Worm (Caenorhabditis elegans) whole organism, mixed stage, embryonic: ENCODE measurements around the gene C31H2.14.
A peak's percentile ranks its signal among the peaks of the same experiment; 100 is the strongest.

Experiments used
- bed-3 ChIP-seq: fragments of 200-800 bp; sonication (Bioruptor generic); optimal IDR thresholded peaks from 3 replicates; lab custom pipeline; 2018; ENCODE audit warnings: mild to moderate bottlenecking, missing genetic modification characterization, moderate library complexity, missing compliant biosample characterization
- blmp-1 ChIP-seq: fragments of 150-350 bp; optimal IDR thresholded peaks from 2 replicates; lab custom pipeline; 2014; ENCODE audit warnings: missing biosample characterization, missing genetic modification characterization
- ceh-39 ChIP-seq: fragments of 150-350 bp; optimal IDR thresholded peaks from 2 replicates; lab custom pipeline; 2014; ENCODE audit warnings: missing biosample characterization, missing genetic modification characterization
- ceh-43 ChIP-seq: fragments of 200-800 bp; sonication (Bioruptor generic); optimal IDR thresholded peaks from 2 replicates; lab custom pipeline; 2018; ENCODE audit warnings: mild to moderate bottlenecking, missing genetic modification characterization, moderate library complexity, missing compliant biosample characterization
- ceh-83 ChIP-seq: fragments of 200-800 bp; sonication (Bioruptor generic); optimal IDR thresholded peaks from 2 replicates; lab custom pipeline; 2018; ENCODE audit warnings: mild to moderate bottlenecking, missing genetic modification characterization, missing compliant biosample characterization
- ces-1 ChIP-seq: fragments of 150-350 bp; optimal IDR thresholded peaks from 2 replicates; lab custom pipeline; 2014; ENCODE audit warnings: missing biosample characterization, missing genetic modification reagents, missing genetic modification characterization
- cnd-1 ChIP-seq: fragments of 200-800 bp; sonication (Bioruptor generic); optimal IDR thresholded peaks from 2 replicates; lab custom pipeline; 2018; ENCODE audit warnings: mild to moderate bottlenecking, missing genetic modification characterization, missing compliant biosample characterization
- elt-1 ChIP-seq: sonication (generic microtip); optimal IDR thresholded peaks from 2 replicates; lab custom pipeline; 2017; ENCODE audit warnings: missing genetic modification characterization, mild to moderate bottlenecking, missing compliant biosample characterization, antibody characterized with exemption, moderate library complexity, borderline replicate concordance; ENCODE audit not compliant: insufficient read depth
- elt-3 ChIP-seq: fragments of 150-350 bp; optimal IDR thresholded peaks from 2 replicates; lab custom pipeline; 2014; ENCODE audit warnings: missing biosample characterization, missing genetic modification characterization
- flh-1 ChIP-seq: fragments of 200-800 bp; sonication (Bioruptor generic); optimal IDR thresholded peaks from 2 replicates; lab custom pipeline; 2018; ENCODE audit warnings: mild to moderate bottlenecking, missing genetic modification characterization, moderate library complexity, missing compliant biosample characterization
- ham-2 ChIP-seq: fragments of 200-800 bp; sonication (Bioruptor generic); optimal IDR thresholded peaks from 2 replicates; lab custom pipeline; 2018; ENCODE audit warnings: mild to moderate bottlenecking, missing genetic modification characterization, missing compliant biosample characterization
- hlh-1 ChIP-seq: fragments of 150-350 bp; optimal IDR thresholded peaks from 2 replicates; lab custom pipeline; 2014; ENCODE audit warnings: missing biosample characterization, missing genetic modification reagents, missing genetic modification characterization
- lin-13 ChIP-seq: fragments of 150-350 bp; optimal IDR thresholded peaks from 2 replicates; lab custom pipeline; 2014; ENCODE audit warnings: missing biosample characterization, missing genetic modification characterization
- lin-32 ChIP-seq: fragments of 200-800 bp; sonication (Bioruptor generic); optimal IDR thresholded peaks from 2 replicates; lab custom pipeline; 2018; ENCODE audit warnings: mild to moderate bottlenecking, missing genetic modification characterization, missing compliant biosample characterization
- lsy-2 ChIP-seq: fragments of 150-350 bp; optimal IDR thresholded peaks from 2 replicates; lab custom pipeline; 2014; ENCODE audit warnings: missing biosample characterization, missing genetic modification characterization
- mab-5 ChIP-seq: fragments of 150-350 bp; optimal IDR thresholded peaks from 2 replicates; lab custom pipeline; 2014; ENCODE audit warnings: missing biosample characterization, missing genetic modification characterization
- mep-1 ChIP-seq: fragments of 150-350 bp; optimal IDR thresholded peaks from 2 replicates; lab custom pipeline; 2017; ENCODE audit warnings: missing biosample characterization, missing genetic modification reagents, missing genetic modification characterization, inconsistent platforms
- mls-2 ChIP-seq: sonication (generic microtip); optimal IDR thresholded peaks from 2 replicates; lab custom pipeline; 2016; ENCODE audit warnings: mild to moderate bottlenecking, missing genetic modification characterization, moderate library complexity, missing compliant biosample characterization
- nhr-12 ChIP-seq: fragments of 150-350 bp; optimal IDR thresholded peaks from 2 replicates; lab custom pipeline; 2014; ENCODE audit warnings: missing biosample characterization, missing genetic modification characterization
- nhr-2 ChIP-seq: fragments of 150-350 bp; optimal IDR thresholded peaks from 2 replicates; lab custom pipeline; 2014; ENCODE audit warnings: missing biosample characterization, missing genetic modification characterization
- nhr-237 ChIP-seq: fragments of 150-350 bp; optimal IDR thresholded peaks from 2 replicates; lab custom pipeline; 2014; ENCODE audit warnings: missing biosample characterization, missing genetic modification characterization
- nhr-28 ChIP-seq: fragments of 150-350 bp; optimal IDR thresholded peaks from 2 replicates; lab custom pipeline; 2014; ENCODE audit warnings: missing biosample characterization, missing genetic modification characterization
- nhr-76 ChIP-seq: sonication (generic microtip); optimal IDR thresholded peaks from 2 replicates; lab custom pipeline; 2017; ENCODE audit warnings: missing biosample characterization, missing genetic modification characterization
- pha-4 ChIP-seq: fragments of 150-350 bp; optimal IDR thresholded peaks from 2 replicates; lab custom pipeline; 2018; ENCODE audit warnings: missing biosample characterization, missing genetic modification reagents, missing genetic modification characterization
- sem-2 ChIP-seq: fragments of 200-800 bp; sonication (Bioruptor generic); optimal IDR thresholded peaks from 2 replicates; lab custom pipeline; 2018; ENCODE audit warnings: mild to moderate bottlenecking, missing genetic modification characterization, missing compliant biosample characterization
- snpc-4 ChIP-seq: fragments of 150-350 bp; optimal IDR thresholded peaks from 2 replicates; lab custom pipeline; 2014; ENCODE audit warnings: missing biosample characterization, missing genetic modification characterization
- sptf-1 ChIP-seq: sonication (generic microtip); optimal IDR thresholded peaks from 2 replicates; lab custom pipeline; 2017; ENCODE audit warnings: mild to moderate bottlenecking, missing genetic modification characterization, moderate library complexity, missing compliant biosample characterization
- tbx-8 ChIP-seq: fragments of 200-800 bp; sonication (Bioruptor generic); optimal IDR thresholded peaks from 2 replicates; lab custom pipeline; 2018; ENCODE audit warnings: mild to moderate bottlenecking, missing genetic modification characterization, moderate library complexity, missing compliant biosample characterization
- unc-120 ChIP-seq: sonication (generic microtip); optimal IDR thresholded peaks from 2 replicates; lab custom pipeline; 2017; ENCODE audit warnings: missing genetic modification characterization, missing compliant biosample characterization; ENCODE audit not compliant: poor library complexity, severe bottlenecking
- unc-39 ChIP-seq: fragments of 150-350 bp; optimal IDR thresholded peaks from 2 replicates; lab custom pipeline; 2014; ENCODE audit warnings: missing biosample characterization, missing genetic modification characterization
- unc-62 ChIP-seq: fragments of 150-350 bp; optimal IDR thresholded peaks from 2 replicates; lab custom pipeline; 2014; ENCODE audit warnings: missing biosample characterization, missing genetic modification reagents, missing genetic modification characterization
- zip-8 ChIP-seq: fragments of 150-350 bp; optimal IDR thresholded peaks from 2 replicates; lab custom pipeline; 2014; ENCODE audit warnings: missing biosample characterization, missing genetic modification characterization
- ztf-11 ChIP-seq: fragments of 150-350 bp; optimal IDR thresholded peaks from 2 replicates; lab custom pipeline; 2014; ENCODE audit warnings: missing biosample characterization, missing genetic modification characterization

Gene C31H2.14

DNA sequence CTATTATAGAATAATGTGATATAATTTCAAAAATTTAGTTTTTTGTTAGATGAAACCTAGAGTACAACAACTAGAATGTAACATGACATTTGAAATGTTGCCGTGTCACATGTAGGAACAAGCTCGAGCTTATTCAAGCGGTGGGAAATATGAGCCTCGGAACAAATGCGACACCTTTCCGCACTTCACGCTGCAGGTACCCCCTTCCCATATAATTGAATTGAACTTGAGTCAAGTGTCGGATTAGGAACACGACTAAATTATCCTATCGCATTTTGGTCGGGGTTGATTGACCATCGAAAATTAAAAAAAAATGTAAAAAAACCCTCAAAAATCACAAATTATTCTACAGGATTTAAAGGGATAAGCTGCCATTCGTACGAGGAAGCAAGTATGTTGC is 27.8 kb upstream of the C31H2.14 start:
- no peak for TF ChIP-seq ham-2 (GFP tag; lab: Kevin White, UChicago)
- no peak for TF ChIP-seq lin-32
- peak; percentile 43 for TF ChIP-seq ces-1 (GFP tag; lab: Kevin White, UChicago)
- no peak for TF ChIP-seq snpc-4 (tag; lab: Kevin White, UChicago)
- TF ChIP-seq ceh-43 = no peak

DNA sequence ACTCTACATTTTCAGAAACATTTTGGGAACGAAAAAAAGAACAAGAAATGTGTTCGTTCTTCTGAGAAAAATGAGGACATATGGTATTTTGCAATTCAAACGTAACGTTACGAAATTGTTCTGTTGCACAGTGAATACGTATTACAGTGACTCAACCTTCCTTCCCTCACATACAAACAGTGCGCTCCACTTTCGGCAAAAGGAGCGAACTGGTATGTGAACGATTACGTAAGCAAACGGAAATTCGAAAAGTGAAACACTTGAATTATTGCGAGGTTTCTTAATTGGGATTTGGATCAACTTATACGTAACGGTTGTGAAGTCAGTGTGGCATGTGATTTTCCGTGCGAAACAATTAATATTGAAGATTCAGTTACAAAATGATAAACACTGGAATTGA is 27.2 kb upstream of the C31H2.14 start:
- TF ChIP-seq nhr-76 (tag; lab: Kevin White, UChicago) (no peak), cnd-1 (no peak), bed-3 (GFP tag; lab: Kevin White, UChicago) (no peak), ceh-39 (no peak), unc-39 (tag; lab: Kevin White, UChicago) (no peak), sem-2 (no peak), unc-120 (tag; lab: Kevin White, UChicago) (no peak), lin-32 (no peak)

DNA sequence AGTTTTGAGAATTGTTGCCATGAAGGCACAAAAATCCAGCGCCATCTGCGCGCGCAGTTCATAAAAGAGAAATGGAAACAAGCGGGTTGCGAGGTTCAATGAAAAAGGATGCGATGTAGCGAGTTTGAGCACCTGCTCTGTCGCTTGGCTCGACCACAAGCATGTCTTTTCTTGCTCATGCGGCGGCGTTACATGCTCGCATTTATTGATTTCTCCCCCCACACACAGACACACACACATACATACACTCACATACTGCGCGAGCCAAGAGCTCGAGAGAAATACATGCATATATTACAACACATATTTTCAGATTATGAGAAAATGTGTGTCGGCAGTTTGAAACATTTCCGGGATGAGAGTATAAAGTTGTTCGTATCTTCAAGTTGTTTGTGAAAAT is 26.2 kb upstream of the C31H2.14 start:
- TF ChIP-seq tbx-8 (GFP tag; lab: Kevin White, UChicago) = no peak
- no peak for TF ChIP-seq elt-1 (tag; lab: Kevin White, UChicago)
- no peak for TF ChIP-seq nhr-76 (tag; lab: Kevin White, UChicago)
- no peak for TF ChIP-seq sptf-1 (tag; lab: Kevin White, UChicago)
- no peak for TF ChIP-seq lsy-2 (tag; lab: Kevin White, UChicago)
- peak; percentile 32 for TF ChIP-seq cnd-1
- no peak for TF ChIP-seq blmp-1 (tag; lab: Kevin White, UChicago)
- TF ChIP-seq mep-1 (tag; lab: Kevin White, UChicago) = no peak
- no peak for TF ChIP-seq zip-8 (tag; lab: Kevin White, UChicago)
- TF ChIP-seq nhr-237 = no peak
- TF ChIP-seq pha-4 (tag; lab: Kevin White, UChicago) = peak; percentile 10
- TF ChIP-seq ces-1 (GFP tag; lab: Kevin White, UChicago) = peak; percentile 32
- TF ChIP-seq lin-32 = peak; percentile 25
- no peak for TF ChIP-seq sem-2
- peak; percentile 50 for TF ChIP-seq mls-2 (tag; lab: Kevin White, UChicago)
- TF ChIP-seq elt-3 (tag; lab: Kevin White, UChicago) = no peak
- no peak for TF ChIP-seq mab-5 (tag; lab: Kevin White, UChicago)
- TF ChIP-seq lin-13 = no peak
- TF ChIP-seq ceh-83 (GFP tag; lab: Kevin White, UChicago) = no peak
- no peak for TF ChIP-seq ham-2 (GFP tag; lab: Kevin White, UChicago)
- TF ChIP-seq nhr-12 (tag; lab: Kevin White, UChicago) = no peak
- no peak for TF ChIP-seq nhr-28 (tag; lab: Kevin White, UChicago)
- no peak for TF ChIP-seq nhr-2 (tag; lab: Kevin White, UChicago)

DNA sequence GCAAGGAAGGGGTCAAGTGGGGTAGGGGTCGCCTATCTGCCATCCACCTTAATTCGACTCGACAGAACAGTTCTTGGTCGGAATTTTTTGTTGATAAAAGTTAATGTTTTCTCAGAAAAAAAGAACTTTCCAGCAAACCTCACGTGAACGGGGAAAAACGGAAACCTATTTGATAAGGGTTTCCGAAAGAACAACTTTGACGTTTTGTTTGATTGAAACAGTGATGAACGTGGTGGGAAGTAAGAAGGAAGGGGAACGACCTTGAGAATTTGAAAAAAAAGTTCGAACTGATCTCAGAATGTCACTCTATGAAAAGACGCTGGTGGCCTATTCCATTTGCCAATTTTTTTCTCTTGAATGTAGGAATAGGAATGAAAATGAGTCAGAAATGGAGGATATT is 25.6 kb upstream of the C31H2.14 start:
- TF ChIP-seq unc-120 (tag; lab: Kevin White, UChicago) = no peak
- TF ChIP-seq lin-32 = no peak
- no peak for TF ChIP-seq mep-1 (tag; lab: Kevin White, UChicago)
- no peak for TF ChIP-seq blmp-1 (tag; lab: Kevin White, UChicago)
- no peak for TF ChIP-seq ham-2 (GFP tag; lab: Kevin White, UChicago)
- TF ChIP-seq lsy-2 (tag; lab: Kevin White, UChicago) = no peak
- no peak for TF ChIP-seq nhr-28 (tag; lab: Kevin White, UChicago)
- TF ChIP-seq tbx-8 (GFP tag; lab: Kevin White, UChicago) = no peak
- TF ChIP-seq nhr-12 (tag; lab: Kevin White, UChicago) = no peak
- no peak for TF ChIP-seq bed-3 (GFP tag; lab: Kevin White, UChicago)
- TF ChIP-seq ceh-43 = no peak
- TF ChIP-seq flh-1 (GFP tag; lab: Kevin White, UChicago) = no peak
- TF ChIP-seq unc-62 = no peak
- TF ChIP-seq nhr-237 = no peak
- TF ChIP-seq ceh-39 = no peak
- no peak for TF ChIP-seq ces-1 (GFP tag; lab: Kevin White, UChicago)
- TF ChIP-seq mls-2 (tag; lab: Kevin White, UChicago) = no peak
- TF ChIP-seq hlh-1 (tag; lab: Kevin White, UChicago) = no peak
- TF ChIP-seq ztf-11 (tag; lab: Kevin White, UChicago) = no peak
